Worm (Caenorhabditis elegans) whole organism, L4/young adult: ENCODE measurements around the gene C50E3.15.

Source experiments
- W03F9.2 ChIP-seq: fragments of 150-350 bp; optimal IDR thresholded peaks from 2 replicates; lab custom pipeline; 2014; ENCODE audit warnings: missing biosample characterization, missing genetic modification characterization
- dao-5 ChIP-seq: sonication (generic microtip); optimal IDR thresholded peaks from 2 replicates; lab custom pipeline; 2016; ENCODE audit warnings: missing genotype, missing genetic modification characterization, moderate library complexity, missing compliant biosample characterization
- him-1 ChIP-seq: sonication (generic microtip); optimal IDR thresholded peaks from 2 replicates; lab custom pipeline; 2016; ENCODE audit warnings: missing genotype, missing genetic modification reagents, missing genetic modification characterization, missing compliant biosample characterization

ce11 chrV:7639787-7640186, 21.6 kb downstream of the C50E3.15 start, which contains the start of gene F07C4.10:
- TF ChIP-seq him-1 (tag; lab: Kevin White, UChicago): no peak
- TF ChIP-seq W03F9.2 (tag; lab: Kevin White, UChicago): no peak
- TF ChIP-seq dao-5 (tag; lab: Kevin White, UChicago): no peak
